Fruit fly (Drosophila melanogaster): ENCODE measurements around the gene dl.

DNA sequence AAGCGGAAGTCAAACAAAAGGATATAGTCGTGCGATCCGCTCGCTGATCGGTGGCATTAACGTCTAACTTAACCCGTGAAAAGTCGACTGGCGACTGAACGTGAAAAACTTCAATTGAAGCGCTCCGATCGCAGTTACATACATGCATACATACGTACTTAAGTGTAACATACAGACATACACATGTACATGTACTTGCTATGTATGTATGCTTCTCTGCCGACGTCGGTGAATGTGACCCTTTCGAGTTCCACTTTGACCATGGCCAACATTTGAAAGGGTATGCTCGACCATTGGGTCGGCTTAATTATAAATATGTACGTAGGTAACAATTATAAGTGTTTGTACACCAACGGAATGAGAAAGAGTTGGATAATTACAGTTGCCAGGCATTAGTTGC, 46.9 kb upstream of the dl start, which contains the start of gene qua:
- TF ChIP-seq Mio (GFP tag; optimal IDR thresholded peaks at IDR 0.05) (no peak), OdsH (GFP tag; optimal IDR thresholded peaks at IDR 0.05) (no peak), dl (GFP tag; optimal IDR thresholded peaks at IDR 0.05; ENCODE audit: insufficient read depth in 1 of 2, partially characterized antibody in 2 of 2) (no peak), fru (GFP tag; optimal IDR thresholded peaks at IDR 0.05) (no peak), ey (GFP tag; optimal IDR thresholded peaks at IDR 0.05) (no peak), Sp1 (GFP tag; optimal IDR thresholded peaks at IDR 0.05) (no peak), Dfd (GFP tag; optimal IDR thresholded peaks at IDR 0.05) (no peak)
